Worm (Caenorhabditis elegans): ENCODE results near the gene gadr-2.

The gadr-2 gene

DNA sequence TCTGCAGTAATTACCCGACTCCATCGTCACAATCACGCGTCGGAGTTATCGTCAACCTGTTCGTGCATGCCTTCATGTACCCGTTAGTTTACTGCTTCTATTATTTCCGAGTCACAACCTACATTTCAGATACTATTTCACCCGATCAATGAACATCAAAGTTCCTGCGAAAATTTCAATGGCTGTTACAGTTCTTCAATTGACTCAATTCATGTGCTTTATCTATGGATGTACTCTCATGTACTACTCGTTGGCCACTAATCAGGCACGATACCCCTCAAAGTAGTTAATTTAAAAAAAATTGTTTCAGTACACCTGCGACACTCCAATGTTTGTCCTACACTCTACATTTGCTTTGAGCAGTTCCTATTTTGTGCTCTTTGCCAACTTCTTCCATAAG, 45.8 kb upstream of the gadr-2 start (continued):
- TF ChIP-seq cebp-1 (GFP tag; IDR thresholded peaks at IDR 0.05), result no peak
- TF ChIP-seq cebp-1 (tag; optimal IDR thresholded peaks at IDR 0.05), result no peak
- peak; percentile 6 for TF ChIP-seq ztf-26 (tag; optimal IDR thresholded peaks at IDR 0.05)
- TF ChIP-seq lsl-1 (GFP tag; optimal IDR thresholded peaks at IDR 0.05), result no peak
- peak; percentile 3 for TF ChIP-seq repo-1 (tag; optimal IDR thresholded peaks at IDR 0.05)
- peak; percentile 6 for TF ChIP-seq gei-17 (GFP tag; optimal IDR thresholded peaks at IDR 0.05)
- no peak for TF ChIP-seq mel-28 (tag; optimal IDR thresholded peaks at IDR 0.05; ENCODE audit: borderline replicate concordance)
- no peak for TF ChIP-seq ZK185.1 (tag; optimal IDR thresholded peaks at IDR 0.05; ENCODE audit: poor library complexity, severe bottlenecking)
- TF ChIP-seq madf-8 (GFP tag; conservative IDR thresholded peaks at IDR 0.05), result no peak
- no peak for TF ChIP-seq bed-2 (GFP tag; IDR thresholded peaks at IDR 0.05)
- TF ChIP-seq madf-3 (GFP tag; IDR thresholded peaks at IDR 0.05), result no peak

DNA sequence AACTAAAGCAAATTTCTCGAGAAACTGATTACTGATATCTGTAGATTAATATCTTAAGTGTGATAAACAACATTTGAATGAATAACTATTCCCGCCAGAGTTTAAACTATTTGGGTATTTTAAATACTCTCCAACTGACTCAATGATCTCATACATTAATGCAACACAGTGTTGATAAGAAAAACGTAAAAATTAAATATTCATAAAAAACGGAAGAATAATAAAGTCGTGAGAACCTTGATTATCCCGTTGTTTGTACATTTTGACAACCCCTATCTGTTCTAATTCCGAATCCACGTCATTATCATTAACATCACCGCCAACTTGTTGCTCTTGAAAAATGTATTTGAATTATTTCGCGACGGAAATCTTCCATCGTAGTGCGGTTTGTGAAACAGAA, 44.7 kb upstream of the gadr-2 start, which contains the start of gene elo-7:
Gene elo-7, plus strand, starts transcription at position 301 of the 400 bp plus-strand sequence.
- TF ChIP-seq ceh-40 (GFP tag; IDR thresholded peaks at IDR 0.05) (no peak), let-526 (GFP tag; IDR thresholded peaks at IDR 0.05) (no peak), nhr-120 (GFP tag; IDR thresholded peaks at IDR 0.05) (no peak), xnd-1 (tag; optimal IDR thresholded peaks at IDR 0.05) (no peak), dpff-1 (tag; optimal IDR thresholded peaks at IDR 0.05) (no peak), nhr-179 (tag; optimal IDR thresholded peaks at IDR 0.05) (no peak), F55B11.4 (tag; optimal IDR thresholded peaks at IDR 0.05; ENCODE audit: borderline replicate concordance, insufficient read depth) (no peak), dox-1 (GFP tag; IDR thresholded peaks at IDR 0.05) (no peak), nfya-1 (tag; optimal IDR thresholded peaks at IDR 0.05; ENCODE audit: borderline replicate concordance, insufficient read depth) (no peak), bed-1 (GFP tag; IDR thresholded peaks at IDR 0.05) (no peak)

DNA sequence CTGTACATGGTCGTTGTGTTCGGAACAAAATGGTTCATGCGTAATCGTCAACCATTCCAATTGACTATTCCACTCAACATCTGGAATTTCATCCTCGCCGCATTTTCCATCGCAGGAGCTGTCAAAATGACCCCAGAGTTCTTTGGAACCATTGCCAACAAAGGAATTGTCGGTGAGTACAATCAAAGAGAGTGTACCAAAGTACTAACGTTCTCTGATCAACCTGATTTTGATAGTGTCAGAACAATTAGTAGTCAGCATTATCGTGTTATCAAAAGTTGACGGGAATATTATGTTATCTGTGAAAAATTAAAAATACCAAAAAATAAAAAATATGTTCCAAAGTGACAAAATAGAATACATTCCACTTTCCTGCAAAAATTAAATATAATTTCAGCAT, 42.1 kb upstream of the gadr-2 start:
- TF ChIP-seq ceh-40 (GFP tag; IDR thresholded peaks at IDR 0.05) (no peak), nhr-80 (tag; optimal IDR thresholded peaks at IDR 0.05) (peak; percentile 34), ekl-4 (GFP tag; IDR thresholded peaks at IDR 0.05) (0 out of 2 replicates have a peak, but pooled peaks have one; percentile 12), ets-4 (GFP tag; optimal IDR thresholded peaks at IDR 0.05) (no peak), mxl-1 (tag; optimal IDR thresholded peaks at IDR 0.05) (no peak), athp-1 (tag; optimal IDR thresholded peaks at IDR 0.05) (no peak), lag-1 (GFP tag; IDR thresholded peaks at IDR 0.05) (no peak), rcor-1 (GFP tag; IDR thresholded peaks at IDR 0.05) (no peak), pha-4 (tag; optimal IDR thresholded peaks at IDR 0.05) (no peak), T26A5.8 (tag; optimal IDR thresholded peaks at IDR 0.05) (no peak), xnd-1 (tag; optimal IDR thresholded peaks at IDR 0.05) (no peak), sptf-2 (GFP tag; optimal IDR thresholded peaks at IDR 0.05) (no peak)

DNA sequence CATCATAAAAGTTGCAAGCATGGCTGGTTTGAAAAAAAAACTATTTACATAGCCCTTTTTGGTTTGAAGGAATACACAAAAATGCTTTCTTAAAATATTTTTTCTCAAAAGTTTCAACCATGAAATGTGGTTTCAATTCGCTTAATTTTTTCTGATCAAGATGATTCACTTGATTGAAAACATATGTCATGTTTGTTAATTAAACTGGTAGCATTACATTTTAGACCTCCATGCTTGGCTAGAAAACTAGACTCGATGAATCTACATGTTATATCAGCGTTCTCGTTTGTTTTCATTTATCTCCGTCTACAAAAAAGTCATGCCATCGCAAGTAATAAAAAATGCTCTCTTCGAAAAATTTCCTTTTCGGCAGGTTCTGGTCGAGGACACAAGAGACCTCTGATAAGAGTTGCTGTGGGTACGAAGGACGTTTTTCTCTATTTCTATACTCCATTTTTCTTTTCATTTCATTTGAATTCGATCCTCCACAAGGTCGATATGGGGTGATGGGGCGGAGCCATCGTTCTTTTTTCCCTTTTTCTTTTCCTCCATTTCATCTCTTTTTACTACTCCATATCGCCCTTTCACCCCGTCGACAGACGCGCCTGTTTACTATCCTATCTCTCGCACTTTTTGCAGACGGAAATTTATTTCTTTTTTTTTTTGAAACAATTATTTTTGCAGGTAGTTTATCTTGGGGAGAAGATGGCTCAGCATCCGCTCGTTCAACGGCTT, 40.9 kb upstream of the gadr-2 start, which contains the start of gene elo-1:
Gene elo-1, plus strand, starts transcription at position 685 of the 735 bp plus-strand sequence.
- TF ChIP-seq cebp-1 (GFP tag; IDR thresholded peaks at IDR 0.05) (no peak), cebp-1 (tag; optimal IDR thresholded peaks at IDR 0.05) (peak; percentile 41), zim-3 (tag; optimal IDR thresholded peaks at IDR 0.05) (no peak), hmg-1.2 (GFP tag; IDR thresholded peaks at IDR 0.05) (no peak), lsl-1 (GFP tag; optimal IDR thresholded peaks at IDR 0.05) (no peak), egl-44 (GFP tag; IDR thresholded peaks at IDR 0.05) (0 out of 2 replicates have a peak, but pooled peaks have one; percentile 61), snpc-1.3 (tag; optimal IDR thresholded peaks at IDR 0.05; ENCODE audit: insufficient read depth) (no peak), lin-40 (tag; optimal IDR thresholded peaks at IDR 0.05) (peak; percentile 51), dpff-1 (tag; optimal IDR thresholded peaks at IDR 0.05) (no peak), rcor-1 (GFP tag; IDR thresholded peaks at IDR 0.05) (no peak), tbp1 (GFP tag; optimal IDR thresholded peaks at IDR 0.05) (peak; percentile 2), C06A6.2 (GFP tag; conservative IDR thresholded peaks at IDR 0.05) (0 out of 2 replicates have a peak, but pooled peaks have one; percentile 52), B0019.2 (GFP tag; conservative IDR thresholded peaks at IDR 0.05) (no peak), Y53G8AR.9 (GFP tag; conservative IDR thresholded peaks at IDR 0.05) (0 out of 2 replicates have a peak, but pooled peaks have one; percentile 13), F37B4.10 (GFP tag; IDR thresholded peaks at IDR 0.05) (no peak), D2030.7 (GFP tag; IDR thresholded peaks at IDR 0.05) (no peak), pha-4 (tag; optimal IDR thresholded peaks at IDR 0.05) (no peak), attf-5 (GFP tag; optimal IDR thresholded peaks at IDR 0.05) (peak; percentile 41)

All from whole organism, young adult.